Fruit fly (Drosophila melanogaster): ENCODE results near the gene Gyc76C.
"Not testable (repeated sequence)": the region's sequence is repeated elsewhere in the genome, so short reads cannot be mapped to it uniquely, and the experiment has no call there.

Gyc76C gene

dm6 chr3L:19790564-19790928 is 2.8 kb downstream of the Gyc76C start:
- TF ChIP-seq EcR (GFP tag; optimal IDR thresholded peaks at IDR 0.05), result no peak
- TF ChIP-seq CG4496 (GFP tag; IDR thresholded peaks at IDR 0.05), result no peak
- TF ChIP-seq CG8159 (tag; optimal IDR thresholded peaks at IDR 0.05), result no peak
- no peak for TF ChIP-seq CG17806 (tag; optimal IDR thresholded peaks at IDR 0.05)

dm6 chr3L:19787632-19788031 is 5.7 kb downstream of the Gyc76C start:
- TF ChIP-seq CG13204 (GFP tag; optimal IDR thresholded peaks at IDR 0.05) (no peak), fd96Ca (GFP tag; IDR thresholded peaks at IDR 0.05) (no peak), CG32121 (GFP tag; IDR thresholded peaks at IDR 0.05) (0 out of 2 replicates have a peak, but pooled peaks have one; percentile 20)

- no peak for TF ChIP-seq CG9948 (tag; optimal IDR thresholded peaks at IDR 0.05)
- TF ChIP-seq Pif1B (GFP tag; optimal IDR thresholded peaks at IDR 0.05), result no peak
- no peak for TF ChIP-seq CG8159 (tag; optimal IDR thresholded peaks at IDR 0.05)
- no peak for TF ChIP-seq EcR (GFP tag; optimal IDR thresholded peaks at IDR 0.05)
- no peak for TF ChIP-seq D1 (tag; optimal IDR thresholded peaks at IDR 0.05)
- TF ChIP-seq CG13204 (GFP tag; optimal IDR thresholded peaks at IDR 0.05), result no peak
- no peak for TF ChIP-seq Ets98B (GFP tag; IDR thresholded peaks at IDR 0.05)
- no peak for TF ChIP-seq Pif1A (GFP tag; optimal IDR thresholded peaks at IDR 0.05)
- no peak for TF ChIP-seq rn (GFP tag; IDR thresholded peaks at IDR 0.05)
- TF ChIP-seq CG17806 (tag; optimal IDR thresholded peaks at IDR 0.05), result no peak
- TF ChIP-seq CG4496 (GFP tag; IDR thresholded peaks at IDR 0.05), result no peak
Observed at dm6 chr3L:19778530-19778929, 14.8 kb downstream of the Gyc76C start.

- TF ChIP-seq CG34367 (tag; optimal IDR thresholded peaks at IDR 0.05), result no peak
- no peak for TF ChIP-seq Snoo (tag; optimal IDR thresholded peaks at IDR 0.05)
- TF ChIP-seq CG4496 (GFP tag; IDR thresholded peaks at IDR 0.05), result no peak
- TF ChIP-seq CG14655 (GFP tag; optimal IDR thresholded peaks at IDR 0.05), result no peak
- no peak for TF ChIP-seq CG13204 (GFP tag; optimal IDR thresholded peaks at IDR 0.05)
- TF ChIP-seq CG8159 (tag; optimal IDR thresholded peaks at IDR 0.05), result no peak
- no peak for TF ChIP-seq CG17806 (tag; optimal IDR thresholded peaks at IDR 0.05)
- TF ChIP-seq CG12605 (GFP tag; IDR thresholded peaks at IDR 0.05), result no peak
- TF ChIP-seq Pif1A (GFP tag; optimal IDR thresholded peaks at IDR 0.05), result no peak
- no peak for TF ChIP-seq D1 (tag; optimal IDR thresholded peaks at IDR 0.05)
- no peak for TF ChIP-seq gl (tag; optimal IDR thresholded peaks at IDR 0.05)
Observed at dm6 chr3L:19777279-19777960, 15.9 kb downstream of the Gyc76C start.

- not testable (repeated sequence) for TF ChIP-seq CG32121 (GFP tag; IDR thresholded peaks at IDR 0.05); Snoo (tag; optimal IDR thresholded peaks at IDR 0.05); CG13204 (GFP tag; optimal IDR thresholded peaks at IDR 0.05)
Observed at dm6 chr3L:19760109-19760508, 33.3 kb downstream of the Gyc76C start, which contains the start of gene Vtld. Gene Vtld (plus strand): TSS chr3L:19760409.

- TF ChIP-seq rn (GFP tag; IDR thresholded peaks at IDR 0.05); CG15710 (tag; optimal IDR thresholded peaks at IDR 0.05); Ets98B (GFP tag; IDR thresholded peaks at IDR 0.05): not testable (repeated sequence)
Observed at dm6 chr3L:19749644-19750043, 43.7 kb downstream of the Gyc76C start, which contains the start of gene CG42638. Gene CG42638 (minus strand): TSS chr3L:19749744.

dm6 chr3L:19728694-19729093 is 64.7 kb downstream of the Gyc76C start, which contains the start of gene CG42529:
Gene CG42529 (plus strand): TSS chr3L:19728994.
- TF ChIP-seq Pif1B (GFP tag; optimal IDR thresholded peaks at IDR 0.05); CG9948 (tag; optimal IDR thresholded peaks at IDR 0.05); CG8301 (tag; optimal IDR thresholded peaks at IDR 0.05): not testable (repeated sequence)

dm6 chr3L:19718228-19718627 is 75.1 kb downstream of the Gyc76C start, which contains the start of gene Trpml:
Gene Trpml (minus strand): TSS chr3L:19718328.
- TF ChIP-seq CG4496 (GFP tag; IDR thresholded peaks at IDR 0.05); CG13204 (GFP tag; optimal IDR thresholded peaks at IDR 0.05); Ets98B (GFP tag; IDR thresholded peaks at IDR 0.05): not testable (repeated sequence)

Data from whole organism, pupa.